Worm (Caenorhabditis elegans) whole organism, L1 larva: ENCODE data around the gene C27H5.2.
A peak's percentile ranks its signal among the peaks of the same experiment; 100 is the strongest.

Experiments
- C16A3.4 ChIP-seq: fragments of 150-350 bp; optimal IDR thresholded peaks from 2 replicates; lab custom pipeline; 2014; ENCODE audit warnings: missing biosample characterization, missing genetic modification characterization
- alr-1 ChIP-seq: fragments of 200-800 bp; sonication (Bioruptor generic); optimal IDR thresholded peaks from 2 replicates; lab custom pipeline; 2018; ENCODE audit warnings: borderline replicate concordance, mild to moderate bottlenecking, missing genetic modification characterization, missing compliant biosample characterization
- ama-1 ChIP-seq: fragments of 150-350 bp; optimal IDR thresholded peaks from 2 replicates; lab custom pipeline; 2014
- blmp-1 ChIP-seq: fragments of 150-350 bp; optimal IDR thresholded peaks from 2 replicates; lab custom pipeline; 2014; ENCODE audit warnings: missing biosample characterization, missing genetic modification characterization
- ceh-63 ChIP-seq: fragments of 200-800 bp; sonication (Bioruptor generic); optimal IDR thresholded peaks from 2 replicates; lab custom pipeline; 2018; ENCODE audit warnings: mild to moderate bottlenecking, missing genetic modification characterization, missing compliant biosample characterization
- dpl-1 ChIP-seq, 3 experiments: fragments of 150-350 bp in 2 of 3; sonication (generic microtip) in 1 of 3; optimal IDR thresholded peaks; 2 replicates each; lab custom pipeline; 2014 to 2017; ENCODE audit warnings: missing biosample characterization in 3 of 3, missing genetic modification characterization in 3 of 3, missing genetic modification reagents in 3 of 3
- efl-1 ChIP-seq, 4 experiments: fragments of 150-350 bp; optimal IDR thresholded peaks in 3 of 4; peaks in 1 of 4; 1 replicate in 1 of 4; 2 replicates in 3 of 4; lab custom pipeline; 2014; ENCODE audit warnings: missing biosample characterization in 2 of 4, missing genetic modification characterization in 2 of 4, missing genetic modification reagents in 2 of 4
- egl-13 ChIP-seq: sonication (generic microtip); optimal IDR thresholded peaks from 2 replicates; lab custom pipeline; 2016; ENCODE audit warnings: missing genotype, missing genetic modification reagents, missing genetic modification characterization, missing compliant biosample characterization
- egl-27 ChIP-seq, 2 experiments: fragments of 150-350 bp in 1 of 2; sonication (generic microtip); optimal IDR thresholded peaks; 3 replicates each; lab custom pipeline; 2017 to 2018; ENCODE audit warnings: missing biosample characterization in 2 of 2, missing genetic modification characterization in 2 of 2, missing genetic modification reagents in 2 of 2
- elt-2 ChIP-seq: sonication (generic microtip); optimal IDR thresholded peaks from 2 replicates; lab custom pipeline; 2016; ENCODE audit warnings: missing genetic modification characterization, mild to moderate bottlenecking, inconsistent platforms, missing compliant biosample characterization, missing genetic modification reagents
- fkh-8 ChIP-seq: sonication (generic microtip); optimal IDR thresholded peaks from 2 replicates; lab custom pipeline; 2016; ENCODE audit warnings: mild to moderate bottlenecking, missing genetic modification characterization, missing compliant biosample characterization
- grh-1 ChIP-seq: fragments of 200-800 bp; sonication (Bioruptor generic); IDR thresholded peaks from 2 replicates; pipeline ENCODE4 v1.3.6; 2022; ENCODE audit warnings: missing genetic modification reagents, missing genetic modification characterization, missing compliant biosample characterization
- hpl-2 ChIP-seq: fragments of 150-350 bp; optimal IDR thresholded peaks from 2 replicates; lab custom pipeline; 2014; ENCODE audit warnings: missing biosample characterization, missing genetic modification reagents, missing genetic modification characterization
- lin-13 ChIP-seq: fragments of 150-350 bp; optimal IDR thresholded peaks from 2 replicates; lab custom pipeline; 2014; ENCODE audit warnings: missing biosample characterization, missing genetic modification reagents, missing genetic modification characterization
- lin-39 ChIP-seq: fragments of 150-350 bp; optimal IDR thresholded peaks from 2 replicates; lab custom pipeline; 2014; ENCODE audit warnings: missing biosample characterization, missing genetic modification reagents, missing genetic modification characterization
- lir-3 ChIP-seq: sonication (generic microtip); optimal IDR thresholded peaks from 2 replicates; lab custom pipeline; 2016; ENCODE audit warnings: mild to moderate bottlenecking, missing genetic modification characterization, moderate library complexity, missing compliant biosample characterization; ENCODE audit not compliant: poor library complexity
- lsy-2 ChIP-seq, 2 experiments: fragments of 150-350 bp; optimal IDR thresholded peaks; 2 replicates each; lab custom pipeline; 2014; ENCODE audit warnings: missing biosample characterization in 2 of 2, missing genetic modification characterization in 2 of 2
- mab-9 ChIP-seq: fragments of 200-800 bp; sonication (Bioruptor generic); IDR thresholded peaks from 2 replicates; pipeline ENCODE4 v1.3.6; 2022; ENCODE audit warnings: missing genetic modification reagents, missing genetic modification characterization, missing compliant biosample characterization
- mdl-1 ChIP-seq, 2 experiments: fragments of 150-350 bp; optimal IDR thresholded peaks; 2 replicates each; lab custom pipeline; 2014 to 2017; ENCODE audit warnings: missing biosample characterization in 2 of 2, missing genetic modification characterization in 2 of 2, inconsistent platforms in 1 of 2
- mep-1 ChIP-seq: fragments of 150-350 bp; optimal IDR thresholded peaks from 2 replicates; lab custom pipeline; 2014; ENCODE audit warnings: missing biosample characterization, missing genetic modification characterization
- nhr-11 ChIP-seq: fragments of 150-350 bp; optimal IDR thresholded peaks from 2 replicates; lab custom pipeline; 2014; ENCODE audit warnings: missing biosample characterization, missing genetic modification characterization
- nhr-12 ChIP-seq: sonication (generic microtip); optimal IDR thresholded peaks from 2 replicates; lab custom pipeline; 2017; ENCODE audit warnings: missing biosample characterization, missing genetic modification characterization
- nhr-20 ChIP-seq: sonication (generic microtip); optimal IDR thresholded peaks from 2 replicates; lab custom pipeline; 2016; ENCODE audit warnings: mild to moderate bottlenecking, missing genetic modification characterization, missing compliant biosample characterization
- nhr-77 ChIP-seq: fragments of 150-350 bp; optimal IDR thresholded peaks from 2 replicates; lab custom pipeline; 2014; ENCODE audit warnings: missing biosample characterization, missing genetic modification characterization
- nhr-84 ChIP-seq: sonication (generic microtip); optimal IDR thresholded peaks from 2 replicates; lab custom pipeline; 2017; ENCODE audit warnings: missing biosample characterization, missing genetic modification characterization
- nhr-85 ChIP-seq: sonication (generic microtip); peaks from one replicate; lab custom pipeline; 2016; ENCODE audit warnings: missing genetic modification characterization, inconsistent platforms, missing compliant biosample characterization
- skn-1 ChIP-seq: fragments of 150-350 bp; optimal IDR thresholded peaks from 2 replicates; lab custom pipeline; 2014; ENCODE audit warnings: missing biosample characterization, missing genetic modification characterization
- snpc-4 ChIP-seq: fragments of 150-350 bp; optimal IDR thresholded peaks from 2 replicates; lab custom pipeline; 2014; ENCODE audit warnings: missing biosample characterization, missing genetic modification characterization
- sptf-1 ChIP-seq: fragments of 150-350 bp; optimal IDR thresholded peaks from 2 replicates; lab custom pipeline; 2014; ENCODE audit warnings: missing biosample characterization, missing genetic modification characterization
- sup-37 ChIP-seq: fragments of 200-800 bp; sonication (Bioruptor generic); optimal IDR thresholded peaks from 2 replicates; lab custom pipeline; 2018; ENCODE audit warnings: mild to moderate bottlenecking, missing genetic modification characterization, missing compliant biosample characterization
- tbx-2 ChIP-seq: sonication (generic microtip); optimal IDR thresholded peaks from 2 replicates; lab custom pipeline; 2016; ENCODE audit warnings: missing genetic modification characterization, missing compliant biosample characterization
- unc-30 ChIP-seq: sonication (generic microtip); optimal IDR thresholded peaks from 2 replicates; lab custom pipeline; 2017; ENCODE audit warnings: missing biosample characterization, missing genetic modification characterization
- xbp-1 ChIP-seq: sonication (generic microtip); optimal IDR thresholded peaks from 2 replicates; lab custom pipeline; 2016; ENCODE audit warnings: missing genetic modification characterization, missing compliant biosample characterization
- zag-1 ChIP-seq: fragments of 150-350 bp; optimal IDR thresholded peaks from 2 replicates; lab custom pipeline; 2014; ENCODE audit warnings: missing biosample characterization, missing genetic modification characterization
- ztf-4 ChIP-seq: fragments of 150-350 bp; optimal IDR thresholded peaks from 2 replicates; lab custom pipeline; 2014; ENCODE audit warnings: missing biosample characterization, missing genetic modification characterization

Gene C27H5.2

ce11 chrII:7157415-7157814 lies 2.0 kb downstream of the C27H5.2 start (continued):
- TF ChIP-seq nhr-20 (tag; lab: Kevin White, UChicago) (peak; percentile 55), lsy-2 (tag; optimal IDR thresholded peaks at IDR 0.05; lab: Kevin White, UChicago) (peak in 1 of 2 experiments; percentile 8), efl-1 (optimal IDR thresholded peaks at IDR 0.05; lab: Kevin White, UChicago) (no peak), efl-1 (GFP tag; optimal IDR thresholded peaks at IDR 0.05 in 1 of 2; lab: Kevin White, UChicago) (no peak), ama-1 (lab: Kevin White, UChicago) (no peak), blmp-1 (tag; lab: Kevin White, UChicago) (peak; percentile 15), snpc-4 (tag; lab: Kevin White, UChicago) (no peak), sptf-1 (tag; lab: Kevin White, UChicago) (no peak), mdl-1 (tag; optimal IDR thresholded peaks at IDR 0.05; lab: Kevin White, UChicago) (no peak), mab-9 (GFP tag; lab: Robert Waterston, UW) (no peak)

- TF ChIP-seq skn-1 (no peak), tbx-2 (no peak), nhr-11 (tag; lab: Kevin White, UChicago) (no peak), dpl-1 (GFP tag; optimal IDR thresholded peaks at IDR 0.05; lab: Kevin White, UChicago) (no peak), egl-27 (tag; optimal IDR thresholded peaks at IDR 0.05; lab: Kevin White, UChicago) (no peak), snpc-4 (tag; lab: Kevin White, UChicago) (no peak), nhr-84 (tag; lab: Kevin White, UChicago) (no peak), fkh-8 (tag; lab: Kevin White, UChicago) (no peak), egl-13 (tag; lab: Kevin White, UChicago) (no peak), elt-2 (tag; lab: Kevin White, UChicago) (no peak), nhr-85 (tag; lab: Kevin White, UChicago) (no peak), ceh-63 (GFP tag; lab: Kevin White, UChicago) (no peak), C16A3.4 (tag; lab: Kevin White, UChicago) (no peak), lsy-2 (tag; optimal IDR thresholded peaks at IDR 0.05; lab: Kevin White, UChicago) (no peak), lin-39 (no peak), grh-1 (GFP tag; lab: Robert Waterston, UW) (no peak)
- TF ChIP-seq, all 84 proteins: peak for 0
These were observed 6.1 kb downstream of the C27H5.2 start, which contains the start of gene C27H5.12 for ce11 chrII:7161512-7161911. Gene C27H5.12, minus strand, starts transcription at chrII:7161612.

- TF ChIP-seq hpl-2 (GFP tag; lab: Kevin White, UChicago): no peak
- peak; percentile 26 for TF ChIP-seq nhr-85 (tag; lab: Kevin White, UChicago)
- TF ChIP-seq mep-1 (tag; lab: Kevin White, UChicago): no peak
- no peak for TF ChIP-seq ceh-63 (GFP tag; lab: Kevin White, UChicago)
- no peak for TF ChIP-seq sup-37
- TF ChIP-seq nhr-12 (tag; lab: Kevin White, UChicago): no peak
- TF ChIP-seq unc-30 (tag; lab: Kevin White, UChicago): no peak
These were observed 10.4 kb downstream of the C27H5.2 start, which contains the start of gene mfsd-13.2 for ce11 chrII:7165749-7166148. Gene mfsd-13.2, minus strand, starts transcription at chrII:7165849.

ce11 chrII:7166768-7167167 lies 11.4 kb downstream of the C27H5.2 start:
- no peak for TF ChIP-seq lir-3 (tag; lab: Kevin White, UChicago)
- TF ChIP-seq elt-2 (tag; lab: Kevin White, UChicago): peak; percentile 55
- TF ChIP-seq nhr-12 (tag; lab: Kevin White, UChicago): no peak
- TF ChIP-seq ztf-4 (tag; lab: Kevin White, UChicago): no peak

- no peak for TF ChIP-seq zag-1
- no peak for TF ChIP-seq alr-1 (tag; lab: Kevin White, UChicago)
- no peak for TF ChIP-seq nhr-11 (tag; lab: Kevin White, UChicago)
- TF ChIP-seq nhr-77 (tag; lab: Kevin White, UChicago): no peak
- no peak for TF ChIP-seq dpl-1 (GFP tag; optimal IDR thresholded peaks at IDR 0.05; lab: Kevin White, UChicago)
- no peak for TF ChIP-seq unc-30 (tag; lab: Kevin White, UChicago)
- no peak for TF ChIP-seq lin-13
- TF ChIP-seq xbp-1: no peak
- no peak for TF ChIP-seq snpc-4 (tag; lab: Kevin White, UChicago)
- TF ChIP-seq, all 84 proteins: peak for 0
These were observed 13.3 kb downstream of the C27H5.2 start, which contains the start of gene col-36 for ce11 chrII:7168712-7169111. Gene col-36, minus strand, starts transcription at chrII:7168812.
